Fruit fly (Drosophila melanogaster): ENCODE measurements around the gene Sfp24Ba.
A peak's percentile ranks its signal among the peaks of the same experiment; 100 is the strongest.

Gene Sfp24Ba

dm6 chr2L:3648173-3648972 lies 20.0 kb downstream of the Sfp24Ba start (continued):
- TF ChIP-seq trem (tag; optimal IDR thresholded peaks at IDR 0.05) (no peak), tx (GFP tag; optimal IDR thresholded peaks at IDR 0.05) (no peak), Mrtf (GFP tag; IDR thresholded peaks at IDR 0.05) (no peak), CrebB (tag; optimal IDR thresholded peaks at IDR 0.05) (peak; percentile 9), lmd (GFP tag; IDR thresholded peaks at IDR 0.05) (no peak), CG12299 (tag; optimal IDR thresholded peaks at IDR 0.05) (no peak), sisA (GFP tag; IDR thresholded peaks at IDR 0.05) (no peak), nerfin-2 (GFP tag; IDR thresholded peaks at IDR 0.05; ENCODE audit: partially characterized antibody) (no peak), CG3838 (GFP tag; optimal IDR thresholded peaks at IDR 0.05) (no peak), NK7.1 (GFP tag; optimal IDR thresholded peaks at IDR 0.05) (no peak), E2f2 (GFP tag; IDR thresholded peaks at IDR 0.05) (0 out of 2 replicates have a peak, but pooled peaks have one; percentile 29), CG13287 (GFP tag; IDR thresholded peaks at IDR 0.05; ENCODE audit: partially characterized antibody) (peak; percentile 90), CG7372 (GFP tag; IDR thresholded peaks at IDR 0.05) (no peak), z (GFP tag; IDR thresholded peaks at IDR 0.05) (no peak), Rx (GFP tag; IDR thresholded peaks at IDR 0.05) (no peak), Dbx (GFP tag; IDR thresholded peaks at IDR 0.05) (no peak), wdn (GFP tag; IDR thresholded peaks at IDR 0.05) (no peak), mirr (GFP tag; optimal IDR thresholded peaks at IDR 0.05) (no peak), CG13775 (GFP tag; optimal IDR thresholded peaks at IDR 0.05) (no peak), zfh2 (GFP tag; optimal IDR thresholded peaks at IDR 0.05) (no peak)

dm6 chr2L:3647521-3648172 lies 20.7 kb downstream of the Sfp24Ba start:
- TF ChIP-seq knrl (GFP tag; IDR thresholded peaks at IDR 0.05; ENCODE audit: partially characterized antibody) (no peak), zfh1 (GFP tag; IDR thresholded peaks at IDR 0.05) (no peak), gcm2 (GFP tag; optimal IDR thresholded peaks at IDR 0.05) (no peak), Dfd (GFP tag; optimal IDR thresholded peaks at IDR 0.05) (no peak), grau (tag; optimal IDR thresholded peaks at IDR 0.05) (no peak), gsb-n (tag; optimal IDR thresholded peaks at IDR 0.05) (peak; percentile 47), wek (GFP tag; optimal IDR thresholded peaks at IDR 0.05) (peak; percentile 29), ATbp (GFP tag; optimal IDR thresholded peaks at IDR 0.05) (peak; percentile 59), CG1603 (tag; optimal IDR thresholded peaks at IDR 0.05) (peak; percentile 40), Dek (tag; optimal IDR thresholded peaks at IDR 0.05) (no peak), tin (GFP tag; optimal IDR thresholded peaks at IDR 0.05) (no peak), Med (GFP tag) (peak; percentile 64), HLH3B (GFP tag; IDR thresholded peaks at IDR 0.05) (0 out of 2 replicates have a peak, but pooled peaks have one; percentile 4), CG7987 (GFP tag; optimal IDR thresholded peaks at IDR 0.05) (peak; percentile 7), vvl (GFP tag; IDR thresholded peaks at IDR 0.05) (peak; percentile 28; the same call in 1 of the 2 replicates), gro (GFP tag; optimal IDR thresholded peaks at IDR 0.05) (no peak), CG4424 (GFP tag; optimal IDR thresholded peaks at IDR 0.05) (peak; percentile 16), Fer3 (tag; optimal IDR thresholded peaks at IDR 0.05) (no peak), Antp (GFP tag; optimal IDR thresholded peaks at IDR 0.05) (no peak), CG2129 (GFP tag; IDR thresholded peaks at IDR 0.05; ENCODE audit: partially characterized antibody) (no peak), CG6654 (GFP tag; optimal IDR thresholded peaks at IDR 0.05) (no peak), slp2 (GFP tag; optimal IDR thresholded peaks at IDR 0.05) (no peak), PHDP (tag; optimal IDR thresholded peaks at IDR 0.05) (peak; percentile 31), sisA (GFP tag; IDR thresholded peaks at IDR 0.05) (no peak), CG8924 (tag; optimal IDR thresholded peaks at IDR 0.05) (peak; percentile 28), CG4360 (GFP tag; IDR thresholded peaks at IDR 0.05) (peak; percentile 41), gcm (GFP tag; optimal IDR thresholded peaks at IDR 0.05) (peak; percentile 2), D19B (GFP tag; optimal IDR thresholded peaks at IDR 0.05) (no peak), bsh (GFP tag; optimal IDR thresholded peaks at IDR 0.05) (peak in 1 of 2 experiments; percentile 50)
